Worm (Caenorhabditis elegans) whole organism, mixed stage, embryonic: Measurements from ENCODE around the gene Y45F10C.1.

Source experiments
- lin-13 ChIP-seq: fragments of 150-350 bp; optimal IDR thresholded peaks from 2 replicates; lab custom pipeline; 2014; ENCODE audit warnings: missing biosample characterization, missing genetic modification characterization
- mab-5 ChIP-seq: fragments of 150-350 bp; optimal IDR thresholded peaks from 2 replicates; lab custom pipeline; 2014; ENCODE audit warnings: missing biosample characterization, missing genetic modification characterization
- nhr-237 ChIP-seq: fragments of 150-350 bp; optimal IDR thresholded peaks from 2 replicates; lab custom pipeline; 2014; ENCODE audit warnings: missing biosample characterization, missing genetic modification characterization
- nhr-28 ChIP-seq: fragments of 150-350 bp; optimal IDR thresholded peaks from 2 replicates; lab custom pipeline; 2014; ENCODE audit warnings: missing biosample characterization, missing genetic modification characterization
- nhr-76 ChIP-seq: sonication (generic microtip); optimal IDR thresholded peaks from 2 replicates; lab custom pipeline; 2017; ENCODE audit warnings: missing biosample characterization, missing genetic modification characterization
- pha-4 ChIP-seq: fragments of 150-350 bp; optimal IDR thresholded peaks from 2 replicates; lab custom pipeline; 2018; ENCODE audit warnings: missing biosample characterization, missing genetic modification reagents, missing genetic modification characterization
- snpc-4 ChIP-seq: fragments of 150-350 bp; optimal IDR thresholded peaks from 2 replicates; lab custom pipeline; 2014; ENCODE audit warnings: missing biosample characterization, missing genetic modification characterization
- zip-8 ChIP-seq: fragments of 150-350 bp; optimal IDR thresholded peaks from 2 replicates; lab custom pipeline; 2014; ENCODE audit warnings: missing biosample characterization, missing genetic modification characterization

ce11 chrIV:13619203-13619602 lies 40.1 kb downstream of the Y45F10C.1 start, which contains the start of gene C08F11.3:
- TF ChIP-seq nhr-237 (tag; lab: Kevin White, UChicago): no peak
- TF ChIP-seq zip-8: no peak
- TF ChIP-seq mab-5 (tag; lab: Kevin White, UChicago): no peak
- TF ChIP-seq nhr-76: no peak
- no peak for TF ChIP-seq lin-13 (tag; lab: Kevin White, UChicago)
- no peak for TF ChIP-seq snpc-4 (tag; lab: Kevin White, UChicago)
- TF ChIP-seq nhr-28 (tag; lab: Kevin White, UChicago): no peak
- TF ChIP-seq pha-4: no peak
